Fruit fly (Drosophila melanogaster): ENCODE data around the gene ZIPIC.

ZIPIC gene

DNA sequence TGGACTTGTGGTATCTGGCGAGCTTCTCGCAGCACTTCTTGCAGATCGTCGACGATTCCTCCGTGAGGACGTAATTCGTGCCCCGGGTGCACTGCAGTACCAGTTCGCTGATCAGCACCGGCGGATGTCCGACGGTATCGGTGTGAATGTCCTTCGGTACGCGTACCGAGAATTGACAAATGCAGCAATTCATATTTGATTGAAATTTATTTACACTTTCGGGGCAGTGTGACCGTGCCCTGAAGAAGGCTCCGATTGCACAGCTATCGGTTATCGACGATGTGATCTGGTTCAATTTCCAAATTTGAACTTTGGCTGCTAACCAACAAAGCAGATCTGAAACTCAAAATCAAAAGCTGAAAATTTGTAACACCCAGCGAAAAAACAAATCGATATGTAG is at the start of gene ZIPIC:
ZIPIC (minus strand) TSS at position 262 of the 400 bp plus-strand sequence.
- TF ChIP-seq Dif (GFP tag; optimal IDR thresholded peaks at IDR 0.05; ENCODE audit: partially characterized antibody) (no peak), Hr78 (GFP tag; optimal IDR thresholded peaks at IDR 0.05) (no peak), dl (GFP tag; optimal IDR thresholded peaks at IDR 0.05; ENCODE audit: insufficient read depth in 1 of 2, partially characterized antibody in 2 of 2) (no peak), br (GFP tag; optimal IDR thresholded peaks at IDR 0.05) (no peak), Jra (GFP tag; optimal IDR thresholded peaks at IDR 0.05) (no peak), h (GFP tag; optimal IDR thresholded peaks at IDR 0.05) (no peak)

DNA sequence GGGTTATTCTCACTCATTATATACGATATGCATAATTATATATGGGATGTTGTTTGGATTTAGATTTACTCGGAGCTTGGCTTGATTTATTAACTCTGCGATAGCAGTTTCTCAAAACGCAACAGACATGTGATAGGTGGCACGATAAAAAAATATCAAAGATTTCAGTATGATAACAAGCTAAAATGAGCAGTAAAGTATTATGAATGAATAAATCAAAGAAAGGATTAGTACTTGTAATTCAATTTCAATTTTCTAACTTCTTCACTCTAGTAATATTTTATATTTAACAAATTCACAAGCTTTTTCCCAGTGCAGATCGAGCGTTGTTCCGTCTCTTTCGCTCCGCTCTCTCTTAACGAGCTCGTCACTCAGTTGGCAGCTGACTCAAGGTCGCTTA is 47.5 kb upstream of the ZIPIC start:
- TF ChIP-seq Dfd (GFP tag; optimal IDR thresholded peaks at IDR 0.05) = no peak
- TF ChIP-seq dmrt93B (GFP tag; optimal IDR thresholded peaks at IDR 0.05) = no peak
- TF ChIP-seq CrebA (GFP tag; optimal IDR thresholded peaks at IDR 0.05; ENCODE audit: borderline replicate concordance) = no peak
- no peak for TF ChIP-seq Mio (GFP tag; optimal IDR thresholded peaks at IDR 0.05)
- TF ChIP-seq dl (GFP tag; optimal IDR thresholded peaks at IDR 0.05; ENCODE audit: insufficient read depth in 1 of 2, partially characterized antibody in 2 of 2) = no peak
- TF ChIP-seq brk (GFP tag; optimal IDR thresholded peaks at IDR 0.05) = no peak
- TF ChIP-seq Sp1 (GFP tag; optimal IDR thresholded peaks at IDR 0.05) = no peak
- no peak for TF ChIP-seq usp (GFP tag; optimal IDR thresholded peaks at IDR 0.05)
- TF ChIP-seq Jra (GFP tag; optimal IDR thresholded peaks at IDR 0.05) = no peak
- no peak for TF ChIP-seq Dif (GFP tag; optimal IDR thresholded peaks at IDR 0.05; ENCODE audit: partially characterized antibody)
- TF ChIP-seq Hr83 (GFP tag; optimal IDR thresholded peaks at IDR 0.05; ENCODE audit: poor library complexity, severe bottlenecking) = no peak

DNA sequence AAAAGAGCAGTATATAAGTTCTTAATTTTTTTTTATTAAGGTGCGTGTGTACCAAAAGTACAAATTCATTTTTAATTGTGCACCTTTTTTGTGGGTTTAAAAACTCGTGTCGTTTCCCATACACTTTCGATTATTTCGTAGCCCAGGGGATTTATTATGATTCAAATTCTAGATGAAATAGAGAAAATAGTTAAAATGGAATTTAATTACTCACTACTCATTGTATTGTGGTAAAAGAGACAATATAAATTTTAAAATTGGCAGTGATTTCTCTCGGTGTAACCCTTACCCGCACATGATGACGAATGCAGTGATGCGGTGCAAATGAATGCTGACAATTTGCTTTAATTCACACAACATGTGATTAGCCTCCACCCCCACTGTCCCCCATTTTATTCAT is 46.5 kb upstream of the ZIPIC start:
- peak; percentile 27 for TF ChIP-seq psq (GFP tag; optimal IDR thresholded peaks at IDR 0.05)
- TF ChIP-seq Abd-B (GFP tag; optimal IDR thresholded peaks at IDR 0.05) = no peak
- TF ChIP-seq rgr (GFP tag; optimal IDR thresholded peaks at IDR 0.05) = peak; percentile 29
- TF ChIP-seq HLH106 (tag; optimal IDR thresholded peaks at IDR 0.05) = peak; percentile 57
- TF ChIP-seq br (GFP tag; optimal IDR thresholded peaks at IDR 0.05) = peak; percentile 2
- no peak for TF ChIP-seq pan (optimal IDR thresholded peaks at IDR 0.05)
- no peak for TF ChIP-seq Hr83 (GFP tag; optimal IDR thresholded peaks at IDR 0.05; ENCODE audit: poor library complexity, severe bottlenecking)
- no peak for TF ChIP-seq Rel (GFP tag; optimal IDR thresholded peaks at IDR 0.05)
- TF ChIP-seq Rel (tag; optimal IDR thresholded peaks at IDR 0.05) = no peak
- no peak for TF ChIP-seq tai (GFP tag; optimal IDR thresholded peaks at IDR 0.05)
- TF ChIP-seq Dif (GFP tag; optimal IDR thresholded peaks at IDR 0.05; ENCODE audit: partially characterized antibody) = no peak
- TF ChIP-seq lola (GFP tag; optimal IDR thresholded peaks at IDR 0.05) = no peak
- TF ChIP-seq h (GFP tag; optimal IDR thresholded peaks at IDR 0.05) = peak; percentile 40
- no peak for TF ChIP-seq OdsH (GFP tag; optimal IDR thresholded peaks at IDR 0.05)
- TF ChIP-seq CG32264 (GFP tag; optimal IDR thresholded peaks at IDR 0.05) = no peak
- no peak for TF ChIP-seq woc (GFP tag; optimal IDR thresholded peaks at IDR 0.05)
- peak; percentile 15 for TF ChIP-seq Sp1 (GFP tag; optimal IDR thresholded peaks at IDR 0.05)
- no peak for TF ChIP-seq CrebA (GFP tag; optimal IDR thresholded peaks at IDR 0.05; ENCODE audit: borderline replicate concordance)
- peak in 1 of 2 experiments; percentile 3 for TF ChIP-seq foxo (GFP tag; optimal IDR thresholded peaks at IDR 0.05)
- peak; percentile 42 for TF ChIP-seq ey (GFP tag; optimal IDR thresholded peaks at IDR 0.05)
- TF ChIP-seq Dfd (GFP tag; optimal IDR thresholded peaks at IDR 0.05) = no peak
- TF ChIP-seq Hnf4 (GFP tag; optimal IDR thresholded peaks at IDR 0.05) = no peak

DNA sequence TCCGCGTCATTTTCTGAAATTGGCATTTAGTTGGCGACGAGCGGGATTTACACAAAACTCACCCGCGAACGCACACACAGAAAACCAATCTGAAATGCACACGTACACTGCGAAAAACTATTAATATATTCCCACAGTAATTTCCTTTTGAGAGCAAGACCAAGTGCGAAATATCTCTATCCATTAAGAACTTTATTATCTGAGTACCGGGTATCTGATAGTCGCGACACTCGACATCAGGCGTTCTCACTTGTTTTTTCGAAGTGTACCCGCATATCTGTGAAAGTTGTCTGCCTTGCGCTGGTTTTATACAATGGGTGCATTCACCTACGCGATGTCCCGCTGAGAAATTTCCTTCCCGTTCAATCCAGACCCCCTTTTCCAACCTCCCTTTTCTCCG is 39.4 kb upstream of the ZIPIC start:
- TF ChIP-seq dmrt93B (GFP tag; optimal IDR thresholded peaks at IDR 0.05) (peak; percentile 16), Myc (optimal IDR thresholded peaks at IDR 0.05) (no peak), pan (optimal IDR thresholded peaks at IDR 0.05) (no peak), Hr83 (GFP tag; optimal IDR thresholded peaks at IDR 0.05; ENCODE audit: poor library complexity, severe bottlenecking) (no peak), lola (GFP tag; optimal IDR thresholded peaks at IDR 0.05) (no peak), Mio (GFP tag; optimal IDR thresholded peaks at IDR 0.05) (no peak), ey (GFP tag; optimal IDR thresholded peaks at IDR 0.05) (peak; percentile 49), woc (GFP tag; optimal IDR thresholded peaks at IDR 0.05) (no peak), Abd-B (GFP tag; optimal IDR thresholded peaks at IDR 0.05) (no peak), CG32264 (GFP tag; optimal IDR thresholded peaks at IDR 0.05) (no peak), psq (GFP tag; optimal IDR thresholded peaks at IDR 0.05) (peak; percentile 15), Hr78 (GFP tag; optimal IDR thresholded peaks at IDR 0.05) (no peak), Rel (GFP tag; optimal IDR thresholded peaks at IDR 0.05) (no peak), Rel (tag; optimal IDR thresholded peaks at IDR 0.05) (no peak), h (GFP tag; optimal IDR thresholded peaks at IDR 0.05) (peak; percentile 35), sage (GFP tag; optimal IDR thresholded peaks at IDR 0.05) (no peak), N (GFP tag; optimal IDR thresholded peaks at IDR 0.05) (no peak), foxo (GFP tag; optimal IDR thresholded peaks at IDR 0.05) (peak in 1 of 2 experiments; percentile 64), CG9705 (GFP tag; optimal IDR thresholded peaks at IDR 0.05) (no peak), br (GFP tag; optimal IDR thresholded peaks at IDR 0.05) (peak; percentile 39), CrebA (GFP tag; optimal IDR thresholded peaks at IDR 0.05; ENCODE audit: borderline replicate concordance) (no peak), Dfd (GFP tag; optimal IDR thresholded peaks at IDR 0.05) (no peak), Sp1 (GFP tag; optimal IDR thresholded peaks at IDR 0.05) (peak; percentile 15), rgr (GFP tag; optimal IDR thresholded peaks at IDR 0.05) (peak; percentile 19), sv (GFP tag; optimal IDR thresholded peaks at IDR 0.05) (no peak), dsf (GFP tag; optimal IDR thresholded peaks at IDR 0.05; ENCODE audit: borderline replicate concordance) (no peak), dl (GFP tag; optimal IDR thresholded peaks at IDR 0.05; ENCODE audit: insufficient read depth in 1 of 2, partially characterized antibody in 2 of 2) (no peak), OdsH (GFP tag; optimal IDR thresholded peaks at IDR 0.05) (no peak), Vsx2 (GFP tag; optimal IDR thresholded peaks at IDR 0.05; ENCODE audit: partially characterized antibody) (no peak), Jra (GFP tag; optimal IDR thresholded peaks at IDR 0.05) (no peak), tai (GFP tag; optimal IDR thresholded peaks at IDR 0.05) (no peak), jim (GFP tag; optimal IDR thresholded peaks at IDR 0.05) (no peak), fru (GFP tag; optimal IDR thresholded peaks at IDR 0.05) (peak; percentile 58), GATAd (GFP tag; optimal IDR thresholded peaks at IDR 0.05) (no peak), usp (GFP tag; optimal IDR thresholded peaks at IDR 0.05) (no peak), brk (GFP tag; optimal IDR thresholded peaks at IDR 0.05) (no peak), Hnf4 (GFP tag; optimal IDR thresholded peaks at IDR 0.05) (no peak)

Measured in whole organism, wandering third instar larva.